Worm (Caenorhabditis elegans): ENCODE data around the gene slc-46A.

- TF ChIP-seq flt-1 (GFP tag; IDR thresholded peaks at IDR 0.05) (no peak), klf-2 (GFP tag; conservative IDR thresholded peaks at IDR 0.05) (no peak), tab-1 (GFP tag; IDR thresholded peaks at IDR 0.05) (no peak), T22C8.4 (GFP tag; IDR thresholded peaks at IDR 0.05) (no peak), ztf-29 (GFP tag; IDR thresholded peaks at IDR 0.05) (no peak), med-1 (GFP tag; optimal IDR thresholded peaks at IDR 0.05; ENCODE audit: insufficient read depth) (no peak), cog-1 (tag; optimal IDR thresholded peaks at IDR 0.05) (no peak), ztf-23 (GFP tag; IDR thresholded peaks at IDR 0.05) (no peak), ref-1 (GFP tag; conservative IDR thresholded peaks at IDR 0.05) (no peak)
Observed at ce11 chrIV:5354564-5354963, 35.5 kb downstream of the slc-46A start.

Measured in whole organism, midembryonic.